Worm (Caenorhabditis elegans): ENCODE data around the gene C54F6.19.

ce11 chrV:7504271-7504670 is 41.0 kb upstream of the C54F6.19 start, which contains the start of gene srh-229:
- TF ChIP-seq sox-4 (tag; optimal IDR thresholded peaks at IDR 0.05): no peak
- no peak for TF ChIP-seq C08G9.2 (tag; optimal IDR thresholded peaks at IDR 0.05)
- TF ChIP-seq ahr-1 (tag; optimal IDR thresholded peaks at IDR 0.05): no peak
- TF ChIP-seq syd-9 (tag; optimal IDR thresholded peaks at IDR 0.05): no peak
- TF ChIP-seq hlh-15 (tag; optimal IDR thresholded peaks at IDR 0.05): no peak
- no peak for TF ChIP-seq ama-1 (optimal IDR thresholded peaks at IDR 0.05)
- no peak for TF ChIP-seq pat-9 (tag; optimal IDR thresholded peaks at IDR 0.05)
- TF ChIP-seq gmeb-2 (tag; optimal IDR thresholded peaks at IDR 0.05): no peak
- no peak for TF ChIP-seq tbx-2 (tag; optimal IDR thresholded peaks at IDR 0.05)
- TF ChIP-seq ceh-30 (tag; optimal IDR thresholded peaks at IDR 0.05): no peak
- no peak for TF ChIP-seq pqm-1 (tag; optimal IDR thresholded peaks at IDR 0.05)
- no peak for TF ChIP-seq nhr-11 (tag; optimal IDR thresholded peaks at IDR 0.05)

All from whole organism, late embryonic.